Fruit fly (Drosophila melanogaster) whole organism, embryonic: ENCODE data around the gene Gbeta76C.

ENCODE experiments used
- Adf1 ChIP-seq: fragments of 200-800 bp; sonication (Bioruptor generic); IDR thresholded peaks from 2 replicates; pipeline ENCODE4 v1.3.6; 2022; ENCODE audit warnings: missing biosample characterization, missing genetic modification characterization
- Bgb ChIP-seq: fragments of 200-800 bp; sonication (Bioruptor generic); IDR thresholded peaks from 2 replicates; pipeline ENCODE4 v1.3.6; 2022; ENCODE audit warnings: missing biosample characterization, missing genetic modification characterization; ENCODE audit not compliant: partially characterized antibody
- Blimp-1 ChIP-seq: fragments of 200-800 bp; sonication (Bioruptor generic); optimal IDR thresholded peaks from 3 replicates; lab custom pipeline; 2018; ENCODE audit warnings: missing biosample characterization, missing genetic modification characterization, mild to moderate bottlenecking, moderate library complexity, missing genetic modification reagents
- BtbVII ChIP-seq: fragments of 200-800 bp; sonication (Bioruptor generic); optimal IDR thresholded peaks from 3 replicates; lab custom pipeline; 2017; ENCODE audit warnings: missing biosample characterization, mild to moderate bottlenecking, missing genetic modification characterization
- CG10147 ChIP-seq: fragments of 200-800 bp; sonication (Bioruptor generic); optimal IDR thresholded peaks from 2 replicates; lab custom pipeline; 2019; ENCODE audit warnings: missing biosample characterization, mild to moderate bottlenecking, missing genetic modification characterization, moderate library complexity
- CG10979 ChIP-seq: fragments of 200-800 bp; sonication (Bioruptor generic); optimal IDR thresholded peaks from 2 replicates; lab custom pipeline; 2018; ENCODE audit warnings: missing biosample characterization, mild to moderate bottlenecking, missing genetic modification characterization, moderate library complexity
- CG13287 ChIP-seq: fragments of 200-800 bp; sonication (Bioruptor generic); IDR thresholded peaks from 2 replicates; pipeline ENCODE4 v1.3.6; 2022; ENCODE audit warnings: missing biosample characterization, missing genetic modification characterization; ENCODE audit not compliant: partially characterized antibody
- CG13894 ChIP-seq: fragments of 200-800 bp; sonication (Bioruptor generic); optimal IDR thresholded peaks from 3 replicates; lab custom pipeline; 2018; ENCODE audit warnings: missing biosample characterization, mild to moderate bottlenecking, missing genetic modification characterization, moderate library complexity
- CG14441 ChIP-seq: fragments of 200-800 bp; sonication (Bioruptor generic); IDR thresholded peaks from 2 replicates; pipeline ENCODE4 v1.3.6; 2022; ENCODE audit warnings: missing biosample characterization, missing genetic modification characterization
- CG15073 ChIP-seq: fragments of 200-800 bp; sonication (Bioruptor generic); optimal IDR thresholded peaks from 2 replicates; lab custom pipeline; 2016; ENCODE audit warnings: missing biosample characterization, missing genetic modification characterization
- CG17385 ChIP-seq: fragments of 200-800 bp; sonication (Bioruptor generic); optimal IDR thresholded peaks from 3 replicates; lab custom pipeline; 2018; ENCODE audit warnings: missing biosample characterization, mild to moderate bottlenecking, missing genetic modification characterization
- CG17568 ChIP-seq: fragments of 200-800 bp; sonication (Bioruptor generic); optimal IDR thresholded peaks from 2 replicates; lab custom pipeline; 2018; ENCODE audit warnings: missing biosample characterization, mild to moderate bottlenecking, missing genetic modification characterization, moderate library complexity
- CG2116 ChIP-seq: fragments of 200-800 bp; sonication (Bioruptor generic); optimal IDR thresholded peaks from 3 replicates; lab custom pipeline; 2018; ENCODE audit warnings: missing biosample characterization, mild to moderate bottlenecking, missing genetic modification characterization
- CG32532 ChIP-seq: fragments of 200-800 bp; sonication (Bioruptor generic); IDR thresholded peaks from 2 replicates; pipeline ENCODE4 v1.3.6; 2022; ENCODE audit warnings: missing biosample characterization, missing genetic modification characterization
- CG6791 ChIP-seq: fragments of 200-800 bp; sonication (Bioruptor generic); IDR thresholded peaks from 3 replicates; pipeline ENCODE4 v1.3.6; 2022; ENCODE audit warnings: missing biosample characterization, missing genetic modification characterization; ENCODE audit not compliant: partially characterized antibody
- CG7987 ChIP-seq: fragments of 200-800 bp; sonication (Bioruptor generic); optimal IDR thresholded peaks from 2 replicates; lab custom pipeline; 2018; ENCODE audit warnings: missing biosample characterization, mild to moderate bottlenecking, missing genetic modification characterization, moderate library complexity
- CG8290 ChIP-seq, 3 experiments: fragments of 200-800 bp; sonication (Bioruptor generic); optimal IDR thresholded peaks; 2 replicates each; lab custom pipeline; 2016 to 2019; ENCODE audit warnings: missing biosample characterization in 3 of 3, missing genetic modification characterization in 3 of 3, mild to moderate bottlenecking in 2 of 3, moderate library complexity in 1 of 3
- CG8924 ChIP-seq: fragments of 200-800 bp; optimal IDR thresholded peaks from 3 replicates; lab custom pipeline; 2019; ENCODE audit warnings: missing biosample characterization, mild to moderate bottlenecking, missing genetic modification characterization, moderate library complexity
- D19B ChIP-seq: fragments of 200-800 bp; sonication (Bioruptor generic); optimal IDR thresholded peaks from 2 replicates; lab custom pipeline; 2017; ENCODE audit warnings: missing biosample characterization, mild to moderate bottlenecking, missing genetic modification characterization
- Elba2 ChIP-seq: fragments of 200-800 bp; sonication (Bioruptor generic); optimal IDR thresholded peaks from 3 replicates; lab custom pipeline; 2016; ENCODE audit warnings: missing biosample characterization, missing genetic modification characterization
- HHEX ChIP-seq: fragments of 200-800 bp; sonication (Bioruptor generic); optimal IDR thresholded peaks from 3 replicates; lab custom pipeline; 2017; ENCODE audit warnings: missing biosample characterization, mild to moderate bottlenecking, missing genetic modification characterization, missing genetic modification reagents
- Hr39 ChIP-seq: fragments of >200 bp; optimal IDR thresholded peaks from 2 replicates; lab custom pipeline; 2017
- Jarid2 ChIP-seq: fragments of 200-800 bp; sonication (Bioruptor generic); optimal IDR thresholded peaks from 3 replicates; lab custom pipeline; 2017; ENCODE audit warnings: mild to moderate bottlenecking, missing biosample characterization, missing genetic modification reagents, missing genetic modification characterization
- Lhr ChIP-seq: fragments of 200-800 bp; sonication (Bioruptor generic); optimal IDR thresholded peaks from 3 replicates; lab custom pipeline; 2017; ENCODE audit warnings: mild to moderate bottlenecking, missing biosample characterization, missing genetic modification reagents, missing genetic modification characterization
- Med ChIP-seq: fragments of 200-800 bp; sonication (Bioruptor generic); peaks from one replicate; lab custom pipeline; 2016; ENCODE audit warnings: missing biosample characterization, missing genetic modification characterization, mild to moderate bottlenecking, inconsistent platforms, moderate library complexity
- NC2α ChIP-seq: fragments of 200-800 bp; sonication (Bioruptor generic); optimal IDR thresholded peaks from 2 replicates; lab custom pipeline; 2016; ENCODE audit warnings: missing biosample characterization, missing genetic modification characterization
- Opbp ChIP-seq: fragments of 200-800 bp; sonication (Bioruptor generic); IDR thresholded peaks from 3 replicates; pipeline ENCODE4 v1.3.6; 2022; ENCODE audit warnings: missing biosample characterization, missing genetic modification characterization; ENCODE audit not compliant: partially characterized antibody
- Pdp1 ChIP-seq, 2 experiments: fragments of 200-800 bp; sonication (Bioruptor generic); optimal IDR thresholded peaks; 3 replicates each; lab custom pipeline; 2016; ENCODE audit warnings: missing biosample characterization in 2 of 2, missing genetic modification characterization in 2 of 2, mild to moderate bottlenecking in 1 of 2, moderate library complexity in 1 of 2
- TFAM ChIP-seq: fragments of 200-800 bp; sonication (Bioruptor generic); optimal IDR thresholded peaks from 2 replicates; lab custom pipeline; 2017; ENCODE audit warnings: missing biosample characterization, missing genetic modification characterization, inconsistent platforms
- ci ChIP-seq: fragments of 200-800 bp; sonication (Bioruptor generic); IDR thresholded peaks from 3 replicates; pipeline ENCODE4 v1.3.6; 2022; ENCODE audit warnings: missing biosample characterization, missing genetic modification characterization
- corto ChIP-seq: fragments of 200-800 bp; sonication (Bioruptor generic); optimal IDR thresholded peaks from 2 replicates; lab custom pipeline; 2016; ENCODE audit warnings: missing biosample characterization, mild to moderate bottlenecking, missing genetic modification characterization, moderate library complexity
- esg ChIP-seq: fragments of 200-800 bp; sonication (Bioruptor generic); conservative IDR thresholded peaks from 2 replicates; pipeline ENCODE4 v1.3.6; 2022; ENCODE audit warnings: missing biosample characterization, missing genetic modification characterization
- h ChIP-seq: fragments of >200 bp; optimal IDR thresholded peaks from 2 replicates; lab custom pipeline; 2017
- lab ChIP-seq: fragments of 200-800 bp; sonication (Bioruptor generic); optimal IDR thresholded peaks from 3 replicates; lab custom pipeline; 2017; ENCODE audit warnings: missing biosample characterization, missing genetic modification characterization, mild to moderate bottlenecking, moderate library complexity, missing genetic modification reagents
- lilli ChIP-seq: fragments of 200-800 bp; sonication (Bioruptor generic); optimal IDR thresholded peaks from 3 replicates; lab custom pipeline; 2016; ENCODE audit warnings: missing biosample characterization, missing genetic modification characterization
- nerfin-2 ChIP-seq: fragments of 200-800 bp; sonication (Bioruptor generic); IDR thresholded peaks from 2 replicates; pipeline ENCODE4 v1.3.6; 2022; ENCODE audit warnings: missing biosample characterization, missing genetic modification characterization; ENCODE audit not compliant: partially characterized antibody
- nom ChIP-seq: fragments of 200-800 bp; sonication (Bioruptor generic); optimal IDR thresholded peaks from 2 replicates; lab custom pipeline; 2017; ENCODE audit warnings: missing biosample characterization, missing genetic modification characterization, mild to moderate bottlenecking, moderate library complexity, missing genetic modification reagents
- pan ChIP-seq, 4 experiments: fragments of >200 bp in 3 of 4; fragments of 200-800 bp in 1 of 4; sonication (Bioruptor generic) in 1 of 4; optimal IDR thresholded peaks in 3 of 4; IDR thresholded peaks in 1 of 4; 2 replicates each; pipeline versions ENCODE4 v1.3.6 to Lab custom; 2017 to 2022; ENCODE audit warnings: missing biosample characterization in 2 of 4, missing genetic modification characterization in 2 of 4, mixed read lengths in 1 of 4
- pzg ChIP-seq: fragments of 200-800 bp; sonication (Bioruptor generic); optimal IDR thresholded peaks from 3 replicates; lab custom pipeline; 2018; ENCODE audit warnings: missing biosample characterization, mild to moderate bottlenecking, missing genetic modification characterization, moderate library complexity
- sd ChIP-seq: fragments of 200-800 bp; sonication (Bioruptor generic); optimal IDR thresholded peaks from 3 replicates; lab custom pipeline; 2018; ENCODE audit warnings: missing biosample characterization, mild to moderate bottlenecking, missing genetic modification characterization, moderate library complexity
- seq ChIP-seq: fragments of 200-800 bp; sonication (Bioruptor generic); IDR thresholded peaks from 2 replicates; pipeline ENCODE4 v1.3.6; 2022; ENCODE audit warnings: missing biosample characterization, missing genetic modification characterization
- sob ChIP-seq: fragments of 200-800 bp; sonication (Bioruptor generic); IDR thresholded peaks from 2 replicates; pipeline ENCODE4 v1.3.6; 2022; ENCODE audit warnings: missing biosample characterization, missing genetic modification characterization
- stwl ChIP-seq: fragments of 200-800 bp; sonication (Bioruptor generic); optimal IDR thresholded peaks from 3 replicates; lab custom pipeline; 2018; ENCODE audit warnings: missing biosample characterization, mild to moderate bottlenecking, missing genetic modification characterization, moderate library complexity
- tna ChIP-seq: fragments of 200-800 bp; sonication (Bioruptor generic); IDR thresholded peaks from 2 replicates; pipeline ENCODE4 v1.3.6; 2022; ENCODE audit warnings: missing biosample characterization, missing genetic modification characterization; ENCODE audit not compliant: partially characterized antibody
- unpg ChIP-seq: fragments of 200-800 bp; sonication (Bioruptor generic); optimal IDR thresholded peaks from 3 replicates; lab custom pipeline; 2018; ENCODE audit warnings: missing biosample characterization, mild to moderate bottlenecking, missing genetic modification characterization, moderate library complexity
- vvl ChIP-seq: fragments of 200-800 bp; sonication (Bioruptor generic); IDR thresholded peaks from 2 replicates; pipeline ENCODE4 v1.3.6; 2022; ENCODE audit warnings: missing biosample characterization, missing genetic modification characterization
- z ChIP-seq: fragments of 200-800 bp; sonication (Bioruptor generic); IDR thresholded peaks from 3 replicates; pipeline ENCODE4 v1.3.6; 2022; ENCODE audit warnings: missing biosample characterization, missing genetic modification characterization

Gbeta76C gene

dm6 chr3L:19695057-19695627 is 7.7 kb downstream of the Gbeta76C start, which contains the start of gene verm:
Gene verm (minus strand): TSS chr3L:19695260.
- TF ChIP-seq CG10979 (tag; lab: Kevin White, UChicago): no peak
- TF ChIP-seq ci (GFP tag; lab: Robert Waterston, UW): no peak; the same call in 2 of the 3 replicates
- TF ChIP-seq z (GFP tag; lab: Robert Waterston, UW): 0 out of 3 replicates have a peak, but pooled peaks have one; percentile 27
- TF ChIP-seq TFAM: no peak
- TF ChIP-seq stwl: no peak
- 0 out of 3 replicates have a peak, but pooled peaks have one; percentile 48 for TF ChIP-seq CG6791
- TF ChIP-seq sob (GFP tag; lab: Robert Waterston, UW): 0 out of 2 replicates have a peak, but pooled peaks have one; percentile 28
- TF ChIP-seq CG17568 (GFP tag; lab: Kevin White, UChicago): no peak
- peak; percentile 19 for TF ChIP-seq lilli (GFP tag; lab: Kevin White, UChicago)
- TF ChIP-seq Elba2 (GFP tag; lab: Kevin White, UChicago): no peak
- TF ChIP-seq HHEX: peak; percentile 24
- TF ChIP-seq CG17385 (GFP tag; lab: Kevin White, UChicago): no peak
- no peak for TF ChIP-seq tna (GFP tag; lab: Robert Waterston, UW)
- no peak for TF ChIP-seq h (lab: Kevin White, UChicago)
- no peak for TF ChIP-seq esg (GFP tag; lab: Robert Waterston, UW)
- TF ChIP-seq Med: peak; percentile 76
- TF ChIP-seq unpg (GFP tag; lab: Kevin White, UChicago): no peak
- TF ChIP-seq CG8290 (GFP tag; optimal IDR thresholded peaks at IDR 0.05; lab: Kevin White, UChicago): no peak
- TF ChIP-seq CG8290 (tag; optimal IDR thresholded peaks at IDR 0.05; lab: Kevin White, UChicago): peak in 1 of 2 experiments; percentile 55
- no peak for TF ChIP-seq Hr39
- TF ChIP-seq Pdp1 (GFP tag; optimal IDR thresholded peaks at IDR 0.05; lab: Kevin White, UChicago): no peak
- TF ChIP-seq nom (GFP tag; lab: Kevin White, UChicago): peak; percentile 49
- TF ChIP-seq nerfin-2 (GFP tag; lab: Robert Waterston, UW): no peak
- no peak for TF ChIP-seq NC2α (GFP tag; lab: Kevin White, UChicago)
- 0 out of 3 replicates have a peak, but pooled peaks have one; percentile 33 for TF ChIP-seq Opbp (GFP tag; lab: Robert Waterston, UW)
- TF ChIP-seq CG10147 (GFP tag; lab: Kevin White, UChicago): no peak
- TF ChIP-seq CG15073 (GFP tag; lab: Kevin White, UChicago): no peak
- TF ChIP-seq CG13894: peak; percentile 35
- no peak for TF ChIP-seq CG14441 (GFP tag; lab: Robert Waterston, UW)
- TF ChIP-seq CG2116 (GFP tag; lab: Kevin White, UChicago): no peak
- peak; percentile 38; the same call in 1 of the 2 replicates for TF ChIP-seq CG32532
- TF ChIP-seq CG7987 (GFP tag; lab: Kevin White, UChicago): peak; percentile 18
- TF ChIP-seq sd (tag; lab: Kevin White, UChicago): peak; percentile 25
- TF ChIP-seq pzg: no peak
- TF ChIP-seq Bgb (GFP tag; lab: Robert Waterston, UW): peak; percentile 58
- peak; percentile 38 for TF ChIP-seq Blimp-1 (GFP tag; lab: Kevin White, UChicago)
- no peak for TF ChIP-seq pan (optimal IDR thresholded peaks at IDR 0.05; lab: Kevin White, UChicago)
- TF ChIP-seq pan (GFP tag; optimal IDR thresholded peaks at IDR 0.05 in 1 of 2, IDR thresholded peaks at IDR 0.05 in 1 of 2): no peak
- peak; percentile 69; the same call in 1 of the 2 replicates for TF ChIP-seq vvl
- no peak for TF ChIP-seq Lhr (GFP tag; lab: Kevin White, UChicago)
- no peak for TF ChIP-seq CG8924 (tag; lab: Kevin White, UChicago)
- no peak for TF ChIP-seq D19B (GFP tag; lab: Kevin White, UChicago)
- TF ChIP-seq Jarid2 (GFP tag; lab: Kevin White, UChicago): peak; percentile 61
- peak; percentile 8; the same call in 1 of the 2 replicates for TF ChIP-seq Adf1
- TF ChIP-seq BtbVII (GFP tag; lab: Kevin White, UChicago): no peak
- TF ChIP-seq seq: no peak
- peak; percentile 19 for TF ChIP-seq lab (GFP tag; lab: Kevin White, UChicago)
- TF ChIP-seq corto (GFP tag; lab: Kevin White, UChicago): no peak
- TF ChIP-seq CG13287 (GFP tag; lab: Robert Waterston, UW): peak; percentile 18; the same call in 1 of the 2 replicates
